Worm (Caenorhabditis elegans) whole organism, L2 larva: ENCODE results near the gene F55G11.1.

Source experiments
- blmp-1 ChIP-seq: sonication (generic microtip); optimal IDR thresholded peaks from 2 replicates; lab custom pipeline; 2017; ENCODE audit warnings: missing genetic modification characterization, mild to moderate bottlenecking, missing compliant biosample characterization, antibody characterized with exemption, moderate library complexity; ENCODE audit not compliant: insufficient read depth
- ceh-16 ChIP-seq: fragments of 150-350 bp; optimal IDR thresholded peaks from 2 replicates; lab custom pipeline; 2014; ENCODE audit warnings: missing biosample characterization, missing genetic modification characterization
- mab-5 ChIP-seq: fragments of 150-350 bp; optimal IDR thresholded peaks from 2 replicates; lab custom pipeline; 2014; ENCODE audit warnings: missing biosample characterization, missing genetic modification characterization
- mdl-1 ChIP-seq, 2 experiments: fragments of 150-350 bp in 1 of 2; sonication (generic microtip) in 1 of 2; optimal IDR thresholded peaks; 2 replicates each; lab custom pipeline; 2017; ENCODE audit warnings: missing biosample characterization in 2 of 2, missing genetic modification characterization in 2 of 2
- nhr-129 ChIP-seq: fragments of 150-350 bp; optimal IDR thresholded peaks from 2 replicates; lab custom pipeline; 2014; ENCODE audit warnings: missing biosample characterization, missing genetic modification characterization
- nhr-237 ChIP-seq: fragments of 150-350 bp; optimal IDR thresholded peaks from 2 replicates; lab custom pipeline; 2014; ENCODE audit warnings: missing biosample characterization, missing genetic modification characterization
- ztf-11 ChIP-seq: sonication (generic microtip); optimal IDR thresholded peaks from 2 replicates; lab custom pipeline; 2017; ENCODE audit warnings: missing biosample characterization, missing genetic modification characterization

DNA sequence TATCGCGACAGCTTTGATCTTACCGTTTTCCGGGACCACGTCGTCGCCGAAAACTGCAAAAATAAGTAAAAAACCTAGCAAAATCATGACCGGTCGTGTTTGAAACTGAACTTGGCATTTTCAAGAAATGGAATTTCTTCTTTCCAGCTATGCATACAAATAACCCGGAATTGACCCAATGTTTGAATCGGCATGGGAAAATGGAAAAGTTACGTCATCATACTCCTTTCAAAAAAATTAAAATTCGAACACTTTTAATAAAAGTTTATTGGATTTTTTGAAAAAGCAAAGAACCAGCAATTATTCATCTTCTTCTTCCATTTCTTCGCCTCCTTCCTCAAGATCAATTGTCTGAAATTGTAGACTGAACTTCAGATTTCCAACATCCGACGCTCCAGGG lies 48.0 kb upstream of the F55G11.1 start, which contains the start of gene K10D11.4:
- TF ChIP-seq ceh-16 (tag; lab: Kevin White, UChicago) (no peak), nhr-129 (tag; lab: Kevin White, UChicago) (no peak), mdl-1 (tag; optimal IDR thresholded peaks at IDR 0.05; lab: Kevin White, UChicago) (no peak), nhr-237 (tag; lab: Kevin White, UChicago) (no peak), ztf-11 (tag; lab: Kevin White, UChicago) (no peak), mab-5 (tag; lab: Kevin White, UChicago) (no peak), blmp-1 (tag; lab: Kevin White, UChicago) (no peak)
